Worm (Caenorhabditis elegans) whole organism, L4 larva: ENCODE measurements around the gene C26E6.12.

Source experiments
- F10B5.3 ChIP-seq: sonication (generic microtip); optimal IDR thresholded peaks from 2 replicates; lab custom pipeline; 2016; ENCODE audit warnings: mild to moderate bottlenecking, missing genetic modification characterization, missing compliant biosample characterization
- F26F4.8 ChIP-seq: fragments of 200-800 bp; sonication (Bioruptor generic); conservative IDR thresholded peaks from 2 replicates; pipeline ENCODE4 v1.3.6; 2022; ENCODE audit warnings: missing genetic modification characterization, missing compliant biosample characterization
- T20F7.1 ChIP-seq: fragments of 200-800 bp; sonication (Bioruptor generic); optimal IDR thresholded peaks from 2 replicates; lab custom pipeline; 2018; ENCODE audit warnings: mild to moderate bottlenecking, missing genetic modification characterization, missing compliant biosample characterization
- Y105C5A.15 ChIP-seq: fragments of 200-800 bp; sonication (Bioruptor generic); IDR thresholded peaks from 2 replicates; pipeline ENCODE4 v1.3.6; 2022; ENCODE audit warnings: missing genetic modification characterization, missing compliant biosample characterization
- Y75B8A.6 ChIP-seq: fragments of 200-800 bp; sonication (Bioruptor generic); IDR thresholded peaks from 2 replicates; pipeline ENCODE4 v1.3.6; 2022; ENCODE audit warnings: missing genetic modification reagents, missing genetic modification characterization, missing compliant biosample characterization
- aha-1 ChIP-seq: fragments of 150-350 bp; peaks from one replicate; lab custom pipeline; 2014; ENCODE audit warnings: missing biosample characterization, missing genetic modification characterization
- aly-2 ChIP-seq: sonication (generic microtip); optimal IDR thresholded peaks from 2 replicates; lab custom pipeline; 2018; ENCODE audit warnings: missing biosample characterization, missing genetic modification characterization
- arid-1 ChIP-seq: fragments of 200-800 bp; sonication (Bioruptor generic); conservative IDR thresholded peaks from 2 replicates; pipeline ENCODE4 v1.3.6; 2022; ENCODE audit warnings: missing genetic modification reagents, missing genetic modification characterization, missing compliant biosample characterization
- attf-4 ChIP-seq: sonication (generic microtip); optimal IDR thresholded peaks from 3 replicates; lab custom pipeline; 2017; ENCODE audit warnings: missing biosample characterization, missing genetic modification characterization
- ceh-20 ChIP-seq: fragments of 200-800 bp; sonication (Bioruptor generic); IDR thresholded peaks from 2 replicates; pipeline ENCODE4 v1.3.6; 2022; ENCODE audit warnings: missing genetic modification reagents, missing genetic modification characterization, missing compliant biosample characterization
- ceh-82 ChIP-seq: sonication (generic microtip); optimal IDR thresholded peaks from 2 replicates; lab custom pipeline; 2017; ENCODE audit warnings: missing biosample characterization, missing genetic modification characterization
- ces-1 ChIP-seq: fragments of 150-350 bp; sonication (generic microtip); optimal IDR thresholded peaks from 4 replicates; lab custom pipeline; 2014; ENCODE audit warnings: missing biosample characterization, missing genetic modification reagents, missing genetic modification characterization
- cey-2 ChIP-seq: sonication (generic microtip); optimal IDR thresholded peaks from 3 replicates; lab custom pipeline; 2017; ENCODE audit warnings: missing genetic modification characterization, mild to moderate bottlenecking, missing compliant biosample characterization, antibody characterized with exemption, borderline replicate concordance; ENCODE audit not compliant: insufficient read depth
- daf-19 ChIP-seq: fragments of 200-800 bp; sonication (Bioruptor generic); conservative IDR thresholded peaks from 2 replicates; pipeline ENCODE4 v1.3.6; 2022; ENCODE audit warnings: missing genetic modification characterization, missing compliant biosample characterization
- dmd-9 ChIP-seq: fragments of 200-800 bp; sonication (Bioruptor generic); IDR thresholded peaks from 2 replicates; pipeline ENCODE4 v1.3.6; 2022; ENCODE audit warnings: missing genetic modification reagents, missing genetic modification characterization, missing compliant biosample characterization
- dpl-1 ChIP-seq: fragments of 150-350 bp; optimal IDR thresholded peaks from 2 replicates; lab custom pipeline; 2014; ENCODE audit warnings: missing biosample characterization, missing genetic modification reagents, missing genetic modification characterization
- dve-1 ChIP-seq: sonication (generic microtip); optimal IDR thresholded peaks from 2 replicates; lab custom pipeline; 2017; ENCODE audit warnings: antibody characterized with exemption, mild to moderate bottlenecking, missing genetic modification characterization, missing compliant biosample characterization; ENCODE audit not compliant: insufficient read depth
- egl-27 ChIP-seq: sonication (generic microtip); optimal IDR thresholded peaks from 3 replicates; lab custom pipeline; 2017; ENCODE audit warnings: missing biosample characterization, missing genetic modification reagents, missing genetic modification characterization
- fkh-10 ChIP-seq: fragments of 150-350 bp; optimal IDR thresholded peaks from 2 replicates; lab custom pipeline; 2014; ENCODE audit warnings: missing biosample characterization, missing genetic modification reagents, missing genetic modification characterization
- fos-1 ChIP-seq: fragments of 150-350 bp; optimal IDR thresholded peaks from 2 replicates; lab custom pipeline; 2014; ENCODE audit warnings: missing biosample characterization, missing genetic modification characterization
- gei-8 ChIP-seq: fragments of 200-800 bp; sonication (Bioruptor generic); optimal IDR thresholded peaks from 2 replicates; lab custom pipeline; 2018; ENCODE audit warnings: mild to moderate bottlenecking, missing genetic modification characterization, missing compliant biosample characterization
- hlh-30 ChIP-seq: sonication (generic microtip); optimal IDR thresholded peaks from 2 replicates; lab custom pipeline; 2017; ENCODE audit warnings: antibody characterized with exemption, mild to moderate bottlenecking, missing genetic modification characterization, missing compliant biosample characterization; ENCODE audit not compliant: insufficient read depth
- hmg-1.1 ChIP-seq: fragments of 200-800 bp; sonication (Bioruptor generic); IDR thresholded peaks from 2 replicates; pipeline ENCODE4 v1.3.6; 2022; ENCODE audit warnings: missing genetic modification reagents, missing genetic modification characterization, missing compliant biosample characterization
- lim-7 ChIP-seq: fragments of 200-800 bp; sonication (Bioruptor generic); IDR thresholded peaks from 2 replicates; pipeline ENCODE4 v1.3.6; 2022; ENCODE audit warnings: missing genetic modification characterization, missing compliant biosample characterization
- lin-15B ChIP-seq: fragments of 150-350 bp; sonication (generic microtip); optimal IDR thresholded peaks from 3 replicates; lab custom pipeline; 2014; ENCODE audit warnings: missing biosample characterization, missing genetic modification characterization
- lin-29 ChIP-seq: fragments of 200-800 bp; sonication (Bioruptor generic); IDR thresholded peaks from 2 replicates; pipeline ENCODE4 v1.3.6; 2022; ENCODE audit warnings: missing genetic modification reagents, missing genetic modification characterization, missing compliant biosample characterization
- lin-39 ChIP-seq: fragments of 150-350 bp; optimal IDR thresholded peaks from 2 replicates; lab custom pipeline; 2014; ENCODE audit warnings: missing biosample characterization, missing genetic modification reagents, missing genetic modification characterization
- lir-3 ChIP-seq: sonication (generic microtip); optimal IDR thresholded peaks from 2 replicates; lab custom pipeline; 2016; ENCODE audit warnings: mild to moderate bottlenecking, missing genetic modification characterization, missing compliant biosample characterization
- lsy-2 ChIP-seq, 2 experiments: fragments of 150-350 bp in 1 of 2; sonication (generic microtip) in 1 of 2; optimal IDR thresholded peaks; 2 replicates each; lab custom pipeline; 2014 to 2017; ENCODE audit warnings: missing biosample characterization in 2 of 2, missing genetic modification characterization in 2 of 2
- madf-9 ChIP-seq: fragments of 200-800 bp; sonication (Bioruptor generic); conservative IDR thresholded peaks from 2 replicates; pipeline ENCODE4 v1.3.6; 2022; ENCODE audit warnings: missing genetic modification reagents, missing genetic modification characterization, missing compliant biosample characterization
- mdl-1 ChIP-seq, 2 experiments: fragments of 150-350 bp in 1 of 2; sonication (generic microtip) in 1 of 2; optimal IDR thresholded peaks; 2 replicates each; lab custom pipeline; 2014 to 2017; ENCODE audit warnings: missing biosample characterization in 2 of 2, missing genetic modification characterization in 2 of 2
- mdt-29 ChIP-seq: fragments of 200-800 bp; sonication (Bioruptor generic); IDR thresholded peaks from 2 replicates; pipeline ENCODE4 v1.3.6; 2022; ENCODE audit warnings: missing genetic modification reagents, missing genetic modification characterization, missing compliant biosample characterization
- mes-2 ChIP-seq: sonication (generic microtip); optimal IDR thresholded peaks from 2 replicates; lab custom pipeline; 2016; ENCODE audit warnings: missing genotype, mild to moderate bottlenecking, missing genetic modification characterization, missing compliant biosample characterization; ENCODE audit not compliant: poor library complexity, severe bottlenecking
- mxl-2 ChIP-seq: fragments of 200-800 bp; sonication (Bioruptor generic); conservative IDR thresholded peaks from 2 replicates; pipeline ENCODE4 v1.3.6; 2022; ENCODE audit warnings: missing genetic modification reagents, missing genetic modification characterization, missing compliant biosample characterization
- nhr-10 ChIP-seq: fragments of 150-350 bp; optimal IDR thresholded peaks from 2 replicates; lab custom pipeline; 2014; ENCODE audit warnings: missing biosample characterization, missing genetic modification characterization
- nhr-102 ChIP-seq: sonication (generic microtip); optimal IDR thresholded peaks from 2 replicates; lab custom pipeline; 2016; ENCODE audit warnings: mild to moderate bottlenecking, missing genetic modification characterization, moderate library complexity, missing compliant biosample characterization
- nhr-25 ChIP-seq: sonication (generic microtip); optimal IDR thresholded peaks from 2 replicates; lab custom pipeline; 2017; ENCODE audit warnings: missing genetic modification characterization, mild to moderate bottlenecking, missing compliant biosample characterization, antibody characterized with exemption, moderate library complexity, borderline replicate concordance; ENCODE audit not compliant: insufficient read depth
- nhr-28 ChIP-seq: fragments of 150-350 bp; optimal IDR thresholded peaks from 2 replicates; lab custom pipeline; 2014; ENCODE audit warnings: missing biosample characterization, missing genetic modification characterization
- nhr-48 ChIP-seq: sonication (generic microtip); optimal IDR thresholded peaks from 2 replicates; lab custom pipeline; 2016; ENCODE audit warnings: mild to moderate bottlenecking, missing genetic modification characterization, missing compliant biosample characterization
- nhr-76 ChIP-seq: fragments of 150-350 bp; optimal IDR thresholded peaks from 2 replicates; lab custom pipeline; 2014; ENCODE audit warnings: missing biosample characterization, missing genetic modification characterization
- pha-4 ChIP-seq, 2 experiments: fragments of 150-350 bp in 1 of 2; fragments of 200-800 bp in 1 of 2; sonication (Bioruptor generic) in 1 of 2; IDR thresholded peaks in 1 of 2; optimal IDR thresholded peaks in 1 of 2; 2 replicates each; pipeline versions ENCODE4 v1.3.6 to Lab custom; 2014 to 2022; ENCODE audit warnings: missing genetic modification characterization in 2 of 2, missing genetic modification reagents in 2 of 2, missing biosample characterization in 1 of 2, missing compliant biosample characterization in 1 of 2
- rbr-2 ChIP-seq: sonication (generic microtip); optimal IDR thresholded peaks from 2 replicates; lab custom pipeline; 2016; ENCODE audit warnings: missing genotype, missing genetic modification characterization, missing compliant biosample characterization
- saeg-2 ChIP-seq: fragments of 200-800 bp; sonication (Bioruptor generic); IDR thresholded peaks from 2 replicates; pipeline ENCODE4 v1.3.6; 2022; ENCODE audit warnings: missing genetic modification reagents, missing genetic modification characterization, missing compliant biosample characterization
- snpc-1.2 ChIP-seq: fragments of 200-800 bp; sonication (Bioruptor generic); IDR thresholded peaks from 2 replicates; pipeline ENCODE4 v1.3.6; 2022; ENCODE audit warnings: missing genetic modification reagents, missing genetic modification characterization, missing compliant biosample characterization
- snpc-4 ChIP-seq: fragments of 150-350 bp; optimal IDR thresholded peaks from 2 replicates; lab custom pipeline; 2014; ENCODE audit warnings: missing biosample characterization, missing genetic modification characterization
- spr-1 ChIP-seq: sonication (generic microtip); optimal IDR thresholded peaks from 2 replicates; lab custom pipeline; 2016; ENCODE audit warnings: mild to moderate bottlenecking, missing genetic modification characterization, missing compliant biosample characterization
- tra-1 ChIP-seq: fragments of 200-800 bp; sonication (Bioruptor generic); IDR thresholded peaks from 2 replicates; pipeline ENCODE4 v1.3.6; 2022; ENCODE audit warnings: missing genetic modification reagents, missing genetic modification characterization, missing compliant biosample characterization
- unc-130 ChIP-seq: sonication (generic microtip); optimal IDR thresholded peaks from 2 replicates; lab custom pipeline; 2016; ENCODE audit warnings: missing genetic modification reagents, missing genetic modification characterization, missing compliant biosample characterization
- zag-1 ChIP-seq: fragments of 150-350 bp; optimal IDR thresholded peaks from 2 replicates; lab custom pipeline; 2014; ENCODE audit warnings: missing biosample characterization, missing genetic modification characterization
- zfp-2 ChIP-seq: sonication (generic microtip); optimal IDR thresholded peaks from 2 replicates; lab custom pipeline; 2016; ENCODE audit warnings: mild to moderate bottlenecking, missing genetic modification characterization, missing compliant biosample characterization
- ztf-11 ChIP-seq: fragments of 150-350 bp; optimal IDR thresholded peaks from 2 replicates; lab custom pipeline; 2014; ENCODE audit warnings: missing biosample characterization, missing genetic modification characterization

The C26E6.12 gene

DNA sequence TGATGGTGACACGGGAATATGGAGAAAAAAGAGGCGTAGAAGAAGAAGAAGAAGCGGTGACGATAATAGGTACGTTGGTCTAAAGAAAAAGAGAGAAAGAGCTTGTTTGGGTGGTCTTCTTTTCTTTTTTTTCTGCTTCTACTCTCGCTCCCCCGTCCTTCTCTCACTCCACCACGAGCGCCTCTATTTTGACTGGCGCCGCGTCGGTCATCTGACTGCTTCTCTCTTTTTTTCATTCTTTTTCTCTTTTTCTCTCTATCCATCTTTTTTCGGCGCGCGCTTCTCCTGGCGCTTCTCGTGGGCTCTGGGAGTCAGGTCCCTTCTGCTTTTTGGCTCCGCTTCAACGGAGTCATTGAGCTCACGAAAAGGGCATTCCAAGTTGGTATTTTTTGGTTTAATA is 18.3 kb upstream of the C26E6.12 start:
- TF ChIP-seq nhr-48 (tag; lab: Kevin White, UChicago) (no peak), nhr-28 (tag; lab: Kevin White, UChicago) (no peak), ztf-11 (tag; lab: Kevin White, UChicago) (no peak), aha-1 (no peak), rbr-2 (peak; percentile 63), daf-19 (GFP tag; lab: Robert Waterston, UW) (no peak), F26F4.8 (GFP tag; lab: Robert Waterston, UW) (no peak), ceh-20 (GFP tag; lab: Robert Waterston, UW) (no peak), F10B5.3 (no peak), hlh-30 (tag; lab: Kevin White, UChicago) (peak; percentile 97), mdl-1 (tag; optimal IDR thresholded peaks at IDR 0.05; lab: Kevin White, UChicago) (peak; percentile 59 to 86), mxl-2 (GFP tag; lab: Robert Waterston, UW) (no peak), ceh-82 (tag; lab: Kevin White, UChicago) (no peak), tra-1 (GFP tag; lab: Robert Waterston, UW) (peak; percentile 54; the same call in 1 of the 2 replicates), unc-130 (no peak), mdt-29 (GFP tag; lab: Robert Waterston, UW) (no peak), Y105C5A.15 (GFP tag; lab: Robert Waterston, UW) (no peak), egl-27 (no peak), arid-1 (GFP tag; lab: Robert Waterston, UW) (no peak), lin-39 (tag; lab: Kevin White, UChicago) (no peak), nhr-76 (tag; lab: Kevin White, UChicago) (no peak), nhr-102 (no peak), dpl-1 (no peak), zag-1 (tag; lab: Kevin White, UChicago) (no peak), lir-3 (tag; lab: Kevin White, UChicago) (no peak), hmg-1.1 (GFP tag; lab: Robert Waterston, UW) (peak; percentile 68), lin-15B (tag; lab: Kevin White, UChicago) (no peak), lsy-2 (tag; optimal IDR thresholded peaks at IDR 0.05; lab: Kevin White, UChicago) (peak in 1 of 2 experiments; percentile 43), T20F7.1 (GFP tag; lab: Kevin White, UChicago) (no peak), spr-1 (tag; lab: Kevin White, UChicago) (no peak), aly-2 (no peak), gei-8 (GFP tag; lab: Kevin White, UChicago) (no peak), lin-29 (no peak), fkh-10 (GFP tag; lab: Kevin White, UChicago) (peak; percentile 23), saeg-2 (no peak), ces-1 (no peak), Y75B8A.6 (GFP tag; lab: Robert Waterston, UW) (no peak), lim-7 (GFP tag; lab: Robert Waterston, UW) (no peak), dve-1 (tag; lab: Kevin White, UChicago) (peak; percentile 13), mes-2 (tag; lab: Kevin White, UChicago) (peak; percentile 25), nhr-10 (no peak), zfp-2 (tag; lab: Kevin White, UChicago) (no peak), madf-9 (peak; percentile 64), fos-1 (tag; lab: Kevin White, UChicago) (no peak), snpc-1.2 (GFP tag; lab: Robert Waterston, UW) (no peak), attf-4 (no peak), pha-4 (GFP tag; IDR thresholded peaks at IDR 0.05; lab: Robert Waterston, UW) (no peak), pha-4 (tag; optimal IDR thresholded peaks at IDR 0.05; lab: Kevin White, UChicago) (no peak), snpc-4 (tag; lab: Kevin White, UChicago) (no peak), cey-2 (tag; lab: Kevin White, UChicago) (no peak), dmd-9 (GFP tag; lab: Robert Waterston, UW) (no peak), nhr-25 (tag; lab: Kevin White, UChicago) (no peak)
